Worm (Caenorhabditis elegans): Measurements from ENCODE around the gene mrps-18.C.
A peak's percentile ranks its signal among the peaks of the same experiment; 100 is the strongest.

Gene mrps-18.C

ce11 chrII:6736604-6737003, 601 bp downstream of the mrps-18.C start, which contains the start of gene T14B4.1:
TSS of gene T14B4.1 (plus strand) at chrII:6736904.
- TF ChIP-seq hmg-11 (tag; optimal IDR thresholded peaks at IDR 0.05): no peak
- TF ChIP-seq ceh-9 (tag; optimal IDR thresholded peaks at IDR 0.05): no peak
- no peak for TF ChIP-seq nhr-12 (tag; optimal IDR thresholded peaks at IDR 0.05)
- no peak for TF ChIP-seq ceh-16 (tag; optimal IDR thresholded peaks at IDR 0.05)
- TF ChIP-seq elt-2 (tag; optimal IDR thresholded peaks at IDR 0.05): no peak
- no peak for TF ChIP-seq daf-12 (tag; optimal IDR thresholded peaks at IDR 0.05)

DNA sequence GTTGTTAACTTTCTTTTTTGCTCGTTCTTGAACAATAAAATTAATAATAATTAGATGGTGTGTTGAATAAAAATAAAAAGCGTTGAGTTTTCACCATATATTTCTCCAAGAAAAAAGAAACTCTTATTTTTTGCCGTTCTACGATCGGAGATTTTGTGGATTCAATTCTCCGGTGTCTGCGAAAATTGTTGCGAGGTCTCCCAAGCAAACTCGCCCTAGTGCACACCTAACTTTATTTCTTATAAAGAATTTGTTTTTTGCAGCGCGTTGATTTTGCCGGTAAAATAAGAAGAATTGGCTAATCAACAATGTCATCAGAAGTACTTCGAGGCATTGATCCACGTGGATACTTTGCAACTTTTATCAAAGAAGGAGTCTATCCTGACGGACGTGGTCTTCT, 5.4 kb downstream of the mrps-18.C start, which contains the start of gene exos-8:
exos-8 (plus strand) TSS at position 264 of the 400 bp plus-strand sequence.
- no peak for TF ChIP-seq unc-39 (tag; optimal IDR thresholded peaks at IDR 0.05)
- TF ChIP-seq zag-1 (tag; optimal IDR thresholded peaks at IDR 0.05): no peak
- peak; percentile 12 for TF ChIP-seq R02D3.7 (tag; optimal IDR thresholded peaks at IDR 0.05)
- TF ChIP-seq fkh-2 (tag; optimal IDR thresholded peaks at IDR 0.05): no peak
- TF ChIP-seq jun-1 (tag; optimal IDR thresholded peaks at IDR 0.05): no peak
- TF ChIP-seq hmg-11 (tag; optimal IDR thresholded peaks at IDR 0.05): no peak
- no peak for TF ChIP-seq nhr-76 (tag; optimal IDR thresholded peaks at IDR 0.05)
- TF ChIP-seq nhr-25 (tag; optimal IDR thresholded peaks at IDR 0.05): peak; percentile 40
- TF ChIP-seq mdl-1 (tag; optimal IDR thresholded peaks at IDR 0.05): no peak
- TF ChIP-seq nhr-28 (tag; optimal IDR thresholded peaks at IDR 0.05): no peak
- TF ChIP-seq fkh-10 (GFP tag; optimal IDR thresholded peaks at IDR 0.05): no peak
- no peak for TF ChIP-seq lin-39 (tag; optimal IDR thresholded peaks at IDR 0.05)
- TF ChIP-seq unc-62 (GFP tag; optimal IDR thresholded peaks at IDR 0.05): no peak
- TF ChIP-seq nfya-1 (tag; optimal IDR thresholded peaks at IDR 0.05; ENCODE audit: insufficient read depth): peak; percentile 65
- no peak for TF ChIP-seq ztf-4 (tag; optimal IDR thresholded peaks at IDR 0.05)
- no peak for TF ChIP-seq elt-3 (tag; optimal IDR thresholded peaks at IDR 0.05)
- no peak for TF ChIP-seq ceh-9 (tag; optimal IDR thresholded peaks at IDR 0.05)
- TF ChIP-seq nhr-11 (tag; optimal IDR thresholded peaks at IDR 0.05): no peak
- no peak for TF ChIP-seq ama-1 (optimal IDR thresholded peaks at IDR 0.05)
- no peak for TF ChIP-seq snpc-4 (tag; optimal IDR thresholded peaks at IDR 0.05)
- TF ChIP-seq nhr-23 (tag; optimal IDR thresholded peaks at IDR 0.05): peak; percentile 50
- no peak for TF ChIP-seq skn-1 (tag; optimal IDR thresholded peaks at IDR 0.05)
- TF ChIP-seq tbx-2 (tag; optimal IDR thresholded peaks at IDR 0.05): no peak
- no peak for TF ChIP-seq ceh-28 (tag; optimal IDR thresholded peaks at IDR 0.05)
- TF ChIP-seq ceh-16 (tag; optimal IDR thresholded peaks at IDR 0.05): no peak
- TF ChIP-seq ceh-82 (tag; optimal IDR thresholded peaks at IDR 0.05): no peak
- no peak for TF ChIP-seq eor-1 (tag; optimal IDR thresholded peaks at IDR 0.05)
- no peak for TF ChIP-seq sea-2 (GFP tag; optimal IDR thresholded peaks at IDR 0.05)
- TF ChIP-seq lin-15B (tag; optimal IDR thresholded peaks at IDR 0.05): peak; percentile 83
- TF ChIP-seq mml-1 (tag; optimal IDR thresholded peaks at IDR 0.05): no peak
- TF ChIP-seq fos-1 (tag; optimal IDR thresholded peaks at IDR 0.05): no peak
- no peak for TF ChIP-seq elt-1 (tag; optimal IDR thresholded peaks at IDR 0.05)
- no peak for TF ChIP-seq lsy-12 (tag; optimal IDR thresholded peaks at IDR 0.05)
- no peak for TF ChIP-seq nhr-237 (tag; optimal IDR thresholded peaks at IDR 0.05)
- TF ChIP-seq egl-5 (tag; optimal IDR thresholded peaks at IDR 0.05): peak; percentile 61
- peak; percentile 54 for TF ChIP-seq nhr-43 (tag; optimal IDR thresholded peaks at IDR 0.05; ENCODE audit: poor library complexity, severe bottlenecking)
- TF ChIP-seq ztf-11 (tag; optimal IDR thresholded peaks at IDR 0.05): no peak
- no peak for TF ChIP-seq aly-2 (tag; optimal IDR thresholded peaks at IDR 0.05)
- peak; percentile 80 for TF ChIP-seq pha-4 (tag; optimal IDR thresholded peaks at IDR 0.05)
- no peak for TF ChIP-seq egl-27 (tag; optimal IDR thresholded peaks at IDR 0.05)
- TF ChIP-seq elt-2 (tag; optimal IDR thresholded peaks at IDR 0.05): peak; percentile 37
- TF ChIP-seq pqm-1 (tag; optimal IDR thresholded peaks at IDR 0.05): peak; percentile 49

All from whole organism, L3 larva.